Fruit fly (Drosophila melanogaster) whole organism, embryonic: ENCODE data around the gene UbcE2M.
A peak's percentile ranks its signal among the peaks of the same experiment; 100 is the strongest.

Experiments
- Blimp-1 ChIP-seq: fragments of 200-800 bp; sonication (Bioruptor generic); optimal IDR thresholded peaks from 3 replicates; lab custom pipeline; 2018; ENCODE audit warnings: missing biosample characterization, missing genetic modification characterization, mild to moderate bottlenecking, moderate library complexity, missing genetic modification reagents
- CG11247 ChIP-seq: fragments of 200-800 bp; sonication (Bioruptor generic); IDR thresholded peaks from 2 replicates; pipeline ENCODE4 v1.3.6; 2022; ENCODE audit warnings: missing biosample characterization, missing genetic modification characterization
- CG9215 ChIP-seq: fragments of 200-800 bp; sonication (Bioruptor generic); IDR thresholded peaks from 2 replicates; pipeline ENCODE4 v1.3.6; 2022; ENCODE audit warnings: missing biosample characterization, missing genetic modification characterization

UbcE2M gene

dm6 chr3L:8150284-8150683, 47.5 kb downstream of the UbcE2M start:
- TF ChIP-seq CG11247 (GFP tag; lab: Robert Waterston, UW) (no peak), CG9215 (GFP tag; lab: Robert Waterston, UW) (no peak), Blimp-1 (GFP tag; lab: Kevin White, UChicago) (peak; percentile 51)
